Fruit fly (Drosophila melanogaster) whole organism, embryonic: Measurements from ENCODE around the gene CG5171.
A peak's percentile ranks its signal among the peaks of the same experiment; 100 is the strongest.

Source experiments
- BEAF-32 ChIP-seq: fragments of 200-800 bp; sonication (Bioruptor generic); optimal IDR thresholded peaks from 3 replicates; lab custom pipeline; 2017; ENCODE audit warnings: missing biosample characterization, missing genetic modification characterization, mild to moderate bottlenecking, moderate library complexity, missing genetic modification reagents
- Blimp-1 ChIP-seq: fragments of 200-800 bp; sonication (Bioruptor generic); optimal IDR thresholded peaks from 3 replicates; lab custom pipeline; 2018; ENCODE audit warnings: missing biosample characterization, missing genetic modification characterization, mild to moderate bottlenecking, moderate library complexity, missing genetic modification reagents
- BtbVII ChIP-seq: fragments of 200-800 bp; sonication (Bioruptor generic); optimal IDR thresholded peaks from 3 replicates; lab custom pipeline; 2017; ENCODE audit warnings: missing biosample characterization, mild to moderate bottlenecking, missing genetic modification characterization
- CG10274 ChIP-seq: fragments of 200-800 bp; sonication (Bioruptor generic); optimal IDR thresholded peaks from 3 replicates; lab custom pipeline; 2017; ENCODE audit warnings: missing biosample characterization, mild to moderate bottlenecking, missing genetic modification characterization
- CG11093 ChIP-seq: fragments of 200-800 bp; sonication (Bioruptor generic); IDR thresholded peaks from 3 replicates; pipeline ENCODE4 v1.3.6; 2022; ENCODE audit warnings: missing biosample characterization, missing genetic modification characterization
- CG11456 ChIP-seq: fragments of 200-800 bp; sonication (Bioruptor generic); IDR thresholded peaks from 3 replicates; pipeline ENCODE4 v1.3.6; 2022; ENCODE audit warnings: missing biosample characterization, missing genetic modification characterization
- CG12155 ChIP-seq: fragments of 200-800 bp; sonication (Bioruptor generic); optimal IDR thresholded peaks from 3 replicates; lab custom pipeline; 2016; ENCODE audit warnings: missing biosample characterization, missing genetic modification characterization
- CG12391 ChIP-seq: fragments of 200-800 bp; sonication (Bioruptor generic); optimal IDR thresholded peaks from 3 replicates; lab custom pipeline; 2018; ENCODE audit warnings: missing biosample characterization, mild to moderate bottlenecking, missing genetic modification characterization, moderate library complexity
- CG13424 ChIP-seq: fragments of 200-800 bp; sonication (Bioruptor generic); optimal IDR thresholded peaks from 2 replicates; lab custom pipeline; 2019; ENCODE audit warnings: missing biosample characterization, mild to moderate bottlenecking, missing genetic modification characterization, moderate library complexity
- CG14050 ChIP-seq: fragments of 200-800 bp; sonication (Bioruptor generic); IDR thresholded peaks from 3 replicates; pipeline ENCODE4 v1.3.6; 2022; ENCODE audit warnings: missing biosample characterization, missing genetic modification characterization
- CG1647 ChIP-seq: fragments of 200-800 bp; sonication (Bioruptor generic); optimal IDR thresholded peaks from 3 replicates; lab custom pipeline; 2016; ENCODE audit warnings: missing biosample characterization, missing genetic modification characterization
- CG17385 ChIP-seq: fragments of 200-800 bp; sonication (Bioruptor generic); optimal IDR thresholded peaks from 3 replicates; lab custom pipeline; 2018; ENCODE audit warnings: missing biosample characterization, mild to moderate bottlenecking, missing genetic modification characterization
- CG2202 ChIP-seq: fragments of 200-800 bp; sonication (Bioruptor generic); optimal IDR thresholded peaks from 2 replicates; lab custom pipeline; 2018; ENCODE audit warnings: missing biosample characterization, mild to moderate bottlenecking, missing genetic modification characterization
- CG30403 ChIP-seq: fragments of 200-800 bp; sonication (Bioruptor generic); optimal IDR thresholded peaks from 3 replicates; lab custom pipeline; 2016; ENCODE audit warnings: missing biosample characterization, missing genetic modification characterization
- CG32772 ChIP-seq: fragments of 200-800 bp; sonication (Bioruptor generic); IDR thresholded peaks from 2 replicates; pipeline ENCODE4 v1.3.6; 2022; ENCODE audit warnings: missing biosample characterization, missing genetic modification characterization
- CG7987 ChIP-seq: fragments of 200-800 bp; sonication (Bioruptor generic); optimal IDR thresholded peaks from 2 replicates; lab custom pipeline; 2018; ENCODE audit warnings: missing biosample characterization, mild to moderate bottlenecking, missing genetic modification characterization, moderate library complexity
- CG9215 ChIP-seq: fragments of 200-800 bp; sonication (Bioruptor generic); IDR thresholded peaks from 2 replicates; pipeline ENCODE4 v1.3.6; 2022; ENCODE audit warnings: missing biosample characterization, missing genetic modification characterization
- CG9817 ChIP-seq: fragments of 200-800 bp; sonication (Bioruptor generic); optimal IDR thresholded peaks from 2 replicates; lab custom pipeline; 2018; ENCODE audit warnings: missing biosample characterization, mild to moderate bottlenecking, missing genetic modification characterization, moderate library complexity
- CG9932 ChIP-seq: fragments of 200-800 bp; sonication (Bioruptor generic); IDR thresholded peaks from 2 replicates; pipeline ENCODE4 v1.3.6; 2022; ENCODE audit warnings: missing biosample characterization, missing genetic modification characterization
- CoRest ChIP-seq: fragments of 200-800 bp; sonication (Bioruptor generic); optimal IDR thresholded peaks from 3 replicates; lab custom pipeline; 2018; ENCODE audit warnings: missing biosample characterization, mild to moderate bottlenecking, missing genetic modification characterization, moderate library complexity
- Doc2 ChIP-seq: fragments of 200-800 bp; sonication (Bioruptor generic); IDR thresholded peaks from 2 replicates; pipeline ENCODE4 v1.3.6; 2022; ENCODE audit warnings: missing biosample characterization, missing genetic modification characterization
- Ets65A ChIP-seq: fragments of 200-800 bp; sonication (Bioruptor generic); peaks from one replicate; lab custom pipeline; 2016; ENCODE audit warnings: missing biosample characterization, missing genetic modification characterization
- Fer3 ChIP-seq: fragments of 200-800 bp; sonication (Bioruptor generic); optimal IDR thresholded peaks from 2 replicates; lab custom pipeline; 2018; ENCODE audit warnings: missing biosample characterization, mild to moderate bottlenecking, missing genetic modification characterization, moderate library complexity
- H2.0 ChIP-seq: fragments of 200-800 bp; sonication (Bioruptor generic); IDR thresholded peaks from 2 replicates; pipeline ENCODE4 v1.3.6; 2022; ENCODE audit warnings: missing biosample characterization, missing genetic modification characterization
- Hmr ChIP-seq: fragments of 200-800 bp; sonication (Bioruptor generic); optimal IDR thresholded peaks from 3 replicates; lab custom pipeline; 2017; ENCODE audit warnings: mild to moderate bottlenecking, missing biosample characterization, missing genetic modification reagents, missing genetic modification characterization
- Hr51 ChIP-seq, 2 experiments: fragments of 200-800 bp; sonication (Bioruptor generic); optimal IDR thresholded peaks; 2 replicates in 1 of 2; 3 replicates in 1 of 2; lab custom pipeline; 2016 to 2018; ENCODE audit warnings: missing biosample characterization in 2 of 2, missing genetic modification characterization in 2 of 2, mild to moderate bottlenecking in 1 of 2, moderate library complexity in 1 of 2
- NfI ChIP-seq: fragments of 200-800 bp; sonication (Bioruptor generic); optimal IDR thresholded peaks from 3 replicates; lab custom pipeline; 2018; ENCODE audit warnings: missing biosample characterization, mild to moderate bottlenecking, missing genetic modification characterization, moderate library complexity
- Oli ChIP-seq: fragments of 200-800 bp; sonication (Bioruptor generic); optimal IDR thresholded peaks from 2 replicates; lab custom pipeline; 2018; ENCODE audit warnings: missing biosample characterization, mild to moderate bottlenecking, missing genetic modification characterization, moderate library complexity
- PHDP ChIP-seq: fragments of 200-800 bp; sonication (Bioruptor generic); optimal IDR thresholded peaks from 3 replicates; lab custom pipeline; 2018; ENCODE audit warnings: missing biosample characterization, mild to moderate bottlenecking, missing genetic modification characterization, moderate library complexity
- Rfx ChIP-seq: fragments of 200-800 bp; sonication (Bioruptor generic); IDR thresholded peaks from 2 replicates; pipeline ENCODE4 v1.3.6; 2022; ENCODE audit warnings: missing biosample characterization, missing genetic modification characterization
- Sox100B ChIP-seq: fragments of 200-800 bp; sonication (Bioruptor generic); optimal IDR thresholded peaks from 3 replicates; lab custom pipeline; 2018; ENCODE audit warnings: missing biosample characterization, mild to moderate bottlenecking, missing genetic modification characterization
- Xbp1 ChIP-seq: fragments of 200-800 bp; sonication (Bioruptor generic); optimal IDR thresholded peaks from 3 replicates; lab custom pipeline; 2016; ENCODE audit warnings: missing biosample characterization, mild to moderate bottlenecking, missing genetic modification characterization
- ac ChIP-seq: fragments of 200-800 bp; sonication (Bioruptor generic); optimal IDR thresholded peaks from 3 replicates; lab custom pipeline; 2017; ENCODE audit warnings: missing biosample characterization, mild to moderate bottlenecking, missing genetic modification characterization
- aop ChIP-seq: fragments of 200-800 bp; sonication (Bioruptor generic); IDR thresholded peaks from 2 replicates; pipeline ENCODE4 v1.3.6; 2022; ENCODE audit warnings: missing biosample characterization, missing genetic modification characterization
- bcd ChIP-seq: fragments of 200-800 bp; sonication (Bioruptor generic); optimal IDR thresholded peaks from 2 replicates; lab custom pipeline; 2017; ENCODE audit warnings: missing biosample characterization, mild to moderate bottlenecking, missing genetic modification characterization
- dmrt99B ChIP-seq: fragments of 200-800 bp; sonication (Bioruptor generic); optimal IDR thresholded peaks from 2 replicates; lab custom pipeline; 2018; ENCODE audit warnings: missing biosample characterization, mild to moderate bottlenecking, missing genetic modification characterization, moderate library complexity
- dpn ChIP-seq, 2 experiments: fragments of 200-800 bp; sonication (Bioruptor generic); optimal IDR thresholded peaks; 3 replicates each; lab custom pipeline; 2016; ENCODE audit warnings: missing biosample characterization in 2 of 2, missing genetic modification characterization in 2 of 2
- esg ChIP-seq: fragments of 200-800 bp; sonication (Bioruptor generic); conservative IDR thresholded peaks from 2 replicates; pipeline ENCODE4 v1.3.6; 2022; ENCODE audit warnings: missing biosample characterization, missing genetic modification characterization
- grau ChIP-seq: fragments of 200-800 bp; optimal IDR thresholded peaks from 3 replicates; lab custom pipeline; 2019; ENCODE audit warnings: missing biosample characterization, mild to moderate bottlenecking, missing genetic modification characterization, moderate library complexity
- lab ChIP-seq: fragments of 200-800 bp; sonication (Bioruptor generic); optimal IDR thresholded peaks from 3 replicates; lab custom pipeline; 2017; ENCODE audit warnings: missing biosample characterization, missing genetic modification characterization, mild to moderate bottlenecking, moderate library complexity, missing genetic modification reagents
- lilli ChIP-seq: fragments of 200-800 bp; sonication (Bioruptor generic); optimal IDR thresholded peaks from 3 replicates; lab custom pipeline; 2016; ENCODE audit warnings: missing biosample characterization, missing genetic modification characterization
- pfk ChIP-seq: fragments of 200-800 bp; sonication (Bioruptor generic); optimal IDR thresholded peaks from 2 replicates; lab custom pipeline; 2018; ENCODE audit warnings: missing biosample characterization, mild to moderate bottlenecking, missing genetic modification characterization, moderate library complexity
- prd ChIP-seq, 3 experiments: fragments of >200 bp in 2 of 3; fragments of 200-800 bp in 1 of 3; sonication (Bioruptor generic) in 1 of 3; optimal IDR thresholded peaks in 2 of 3; IDR thresholded peaks in 1 of 3; 2 replicates in 2 of 3; 3 replicates in 1 of 3; pipeline versions ENCODE4 v1.3.6 to Lab custom; 2017 to 2022; ENCODE audit warnings: missing biosample characterization in 1 of 3, missing genetic modification characterization in 1 of 3
- stc ChIP-seq: fragments of 200-800 bp; sonication (Bioruptor generic); IDR thresholded peaks from 2 replicates; pipeline ENCODE4 v1.3.6; 2022; ENCODE audit warnings: missing biosample characterization, missing genetic modification characterization
- tgo ChIP-seq: fragments of 200-800 bp; sonication (Bioruptor generic); IDR thresholded peaks from 3 replicates; pipeline ENCODE4 v1.3.6; 2022; ENCODE audit warnings: missing biosample characterization, missing genetic modification characterization
- tio ChIP-seq: fragments of 200-800 bp; sonication (Bioruptor generic); optimal IDR thresholded peaks from 2 replicates; lab custom pipeline; 2017; ENCODE audit warnings: missing biosample characterization, missing genetic modification characterization, inconsistent platforms
- tll ChIP-seq, 2 experiments: fragments of 200-800 bp in 1 of 2; fragments of >200 bp in 1 of 2; sonication (Bioruptor generic) in 1 of 2; optimal IDR thresholded peaks; 2 replicates each; lab custom pipeline; 2017 to 2019; ENCODE audit warnings: missing biosample characterization in 2 of 2, missing genetic modification characterization in 2 of 2, mild to moderate bottlenecking in 1 of 2, moderate library complexity in 1 of 2
- unpg ChIP-seq: fragments of 200-800 bp; sonication (Bioruptor generic); optimal IDR thresholded peaks from 3 replicates; lab custom pipeline; 2018; ENCODE audit warnings: missing biosample characterization, mild to moderate bottlenecking, missing genetic modification characterization, moderate library complexity
- vfl ChIP-seq: fragments of 200-800 bp; sonication (Bioruptor generic); optimal IDR thresholded peaks from 2 replicates; lab custom pipeline; 2016; ENCODE audit warnings: missing biosample characterization, missing genetic modification characterization

The CG5171 gene

DNA sequence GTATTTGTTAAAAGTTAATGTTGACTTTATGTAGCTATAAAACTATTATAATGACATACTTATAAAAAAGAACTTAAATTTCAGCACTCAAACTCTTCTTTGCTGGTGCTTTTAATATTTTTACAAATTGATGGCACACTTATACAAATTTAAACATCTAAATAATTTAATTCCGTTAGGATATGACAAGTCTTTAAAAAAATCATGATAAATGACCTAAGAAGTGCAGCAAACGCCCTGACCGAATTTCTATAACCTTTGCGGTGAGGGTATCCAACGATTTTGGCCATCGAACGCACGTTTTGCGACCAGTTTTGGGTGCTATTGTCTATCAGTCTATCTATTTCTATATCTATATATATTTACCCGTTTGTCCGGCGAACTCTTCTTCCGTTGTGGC is 41.8 kb downstream of the CG5171 start (continued):
- peak; percentile 41 for TF ChIP-seq dmrt99B
- TF ChIP-seq CoRest (tag; lab: Kevin White, UChicago), result peak; percentile 58
- TF ChIP-seq ac (GFP tag; lab: Kevin White, UChicago), result no peak
- TF ChIP-seq CG11093, result no peak
- peak; percentile 37 for TF ChIP-seq Fer3 (tag; lab: Kevin White, UChicago)
- TF ChIP-seq CG11456, result peak; percentile 67
- peak; percentile 34 for TF ChIP-seq vfl
- TF ChIP-seq CG2202, result no peak
- TF ChIP-seq tio (GFP tag; lab: Kevin White, UChicago), result peak; percentile 35
- TF ChIP-seq Sox100B (GFP tag; lab: Kevin White, UChicago), result peak; percentile 5
- TF ChIP-seq grau (tag; lab: Kevin White, UChicago), result peak; percentile 47
- no peak for TF ChIP-seq aop (GFP tag; lab: Robert Waterston, UW)
- peak; percentile 24 for TF ChIP-seq BtbVII (GFP tag; lab: Kevin White, UChicago)
- TF ChIP-seq Ets65A, result peak; percentile 84
- peak; percentile 81 for TF ChIP-seq Rfx (GFP tag; lab: Robert Waterston, UW)
- no peak for TF ChIP-seq Doc2 (GFP tag; lab: Robert Waterston, UW)
- peak; percentile 37; the same call in 1 of the 2 replicates for TF ChIP-seq esg (GFP tag; lab: Robert Waterston, UW)
- TF ChIP-seq CG12391 (tag; lab: Kevin White, UChicago), result peak; percentile 38
- peak; percentile 23 for TF ChIP-seq CG12155 (GFP tag; lab: Kevin White, UChicago)
- peak; percentile 46 for TF ChIP-seq lab (GFP tag; lab: Kevin White, UChicago)
- peak; percentile 39 for TF ChIP-seq bcd (GFP tag; lab: Kevin White, UChicago)
- peak; percentile 27 for TF ChIP-seq CG17385 (GFP tag; lab: Kevin White, UChicago)
- TF ChIP-seq stc (GFP tag; lab: Robert Waterston, UW), result no peak
- TF ChIP-seq Hmr (GFP tag; lab: Kevin White, UChicago), result peak; percentile 47
- no peak for TF ChIP-seq tll (GFP tag; optimal IDR thresholded peaks at IDR 0.05; lab: Kevin White, UChicago)
- TF ChIP-seq CG13424, result peak; percentile 24
- TF ChIP-seq CG9215, result peak; percentile 49; the same call in 1 of the 2 replicates
- TF ChIP-seq CG9817 (tag; lab: Kevin White, UChicago), result peak; percentile 29
- TF ChIP-seq prd (optimal IDR thresholded peaks at IDR 0.05; lab: Kevin White, UChicago), result no peak
- peak; percentile 49; the same call in 1 of the 3 replicates for TF ChIP-seq prd (GFP tag; IDR thresholded peaks at IDR 0.05; lab: Robert Waterston, UW)
- TF ChIP-seq CG10274, result no peak
- no peak for TF ChIP-seq CG1647 (GFP tag; lab: Kevin White, UChicago)
- TF ChIP-seq Xbp1, result peak; percentile 17
- no peak for TF ChIP-seq BEAF-32 (GFP tag; lab: Kevin White, UChicago)
- TF ChIP-seq CG14050 (GFP tag; lab: Robert Waterston, UW), result 0 out of 3 replicates have a peak, but pooled peaks have one; percentile 10
- peak; percentile 23 for TF ChIP-seq Oli (tag; lab: Kevin White, UChicago)
- TF ChIP-seq unpg (GFP tag; lab: Kevin White, UChicago), result peak; percentile 30
- TF ChIP-seq lilli (GFP tag; lab: Kevin White, UChicago), result peak; percentile 59
- peak in 1 of 2 experiments; percentile 1 for TF ChIP-seq dpn (GFP tag; optimal IDR thresholded peaks at IDR 0.05; lab: Kevin White, UChicago)
- peak; percentile 47 for TF ChIP-seq CG30403 (GFP tag; lab: Kevin White, UChicago)
- TF ChIP-seq NfI (GFP tag; lab: Kevin White, UChicago), result peak; percentile 39
- TF ChIP-seq H2.0 (GFP tag; lab: Robert Waterston, UW), result peak; percentile 28; the same call in 1 of the 2 replicates
- TF ChIP-seq PHDP (tag; lab: Kevin White, UChicago), result peak; percentile 28
- peak; percentile 49; the same call in 2 of the 3 replicates for TF ChIP-seq tgo (GFP tag; lab: Robert Waterston, UW)
- TF ChIP-seq pfk, result no peak
- no peak for TF ChIP-seq Blimp-1
- peak; percentile 78 for TF ChIP-seq CG9932 (GFP tag; lab: Robert Waterston, UW)
- TF ChIP-seq Hr51 (GFP tag; optimal IDR thresholded peaks at IDR 0.05; lab: Kevin White, UChicago), result peak in 1 of 2 experiments; percentile 46
- TF ChIP-seq CG7987 (GFP tag; lab: Kevin White, UChicago), result no peak
- TF ChIP-seq CG32772, result 0 out of 2 replicates have a peak, but pooled peaks have one; percentile 14
